Fruit fly (Drosophila melanogaster): ENCODE results near the gene CG14563.

- TF ChIP-seq CG9948 (tag; optimal IDR thresholded peaks at IDR 0.05) (no peak), CG8159 (tag; optimal IDR thresholded peaks at IDR 0.05) (no peak), CG32121 (GFP tag; IDR thresholded peaks at IDR 0.05) (no peak), Ets98B (GFP tag; IDR thresholded peaks at IDR 0.05) (no peak), CG4496 (GFP tag; IDR thresholded peaks at IDR 0.05) (no peak), EcR (GFP tag; optimal IDR thresholded peaks at IDR 0.05) (no peak)
Measured at dm6 chr3L:21844488-21844887, 2.3 kb upstream of the CG14563 start, which contains the start of gene mub.

Measured in whole organism, pupa.